Worm (Caenorhabditis elegans) whole organism, L3 larva: ENCODE measurements around the gene K03H1.9.

ENCODE experiments used
- ama-1 ChIP-seq: fragments of 150-350 bp; optimal IDR thresholded peaks from 2 replicates; lab custom pipeline; 2018
- daf-12 ChIP-seq: fragments of 150-350 bp; optimal IDR thresholded peaks from 2 replicates; lab custom pipeline; 2014; ENCODE audit warnings: missing biosample characterization, missing genetic modification reagents, missing genetic modification characterization
- elt-2 ChIP-seq: sonication (generic microtip); optimal IDR thresholded peaks from 2 replicates; lab custom pipeline; 2016; ENCODE audit warnings: missing genetic modification reagents, mild to moderate bottlenecking, missing genetic modification characterization, missing compliant biosample characterization
- fkh-10 ChIP-seq: sonication (generic microtip); optimal IDR thresholded peaks from 2 replicates; lab custom pipeline; 2017; ENCODE audit warnings: missing biosample characterization, missing genetic modification reagents, missing genetic modification characterization
- fkh-2 ChIP-seq: fragments of 150-350 bp; optimal IDR thresholded peaks from 2 replicates; lab custom pipeline; 2014; ENCODE audit warnings: missing biosample characterization, missing genetic modification reagents, missing genetic modification characterization
- lin-15B ChIP-seq: fragments of 150-350 bp; optimal IDR thresholded peaks from 2 replicates; lab custom pipeline; 2014; ENCODE audit warnings: missing biosample characterization, missing genetic modification characterization
- lin-39 ChIP-seq: fragments of 150-350 bp; optimal IDR thresholded peaks from 2 replicates; lab custom pipeline; 2018; ENCODE audit warnings: missing biosample characterization, missing genetic modification reagents, missing genetic modification characterization
- mdl-1 ChIP-seq: fragments of 150-350 bp; optimal IDR thresholded peaks from 2 replicates; lab custom pipeline; 2014; ENCODE audit warnings: missing biosample characterization, missing genetic modification characterization
- nhr-237 ChIP-seq: fragments of 150-350 bp; optimal IDR thresholded peaks from 2 replicates; lab custom pipeline; 2014; ENCODE audit warnings: missing biosample characterization, missing genetic modification characterization
- nhr-25 ChIP-seq: sonication (generic microtip); optimal IDR thresholded peaks from 2 replicates; lab custom pipeline; 2017; ENCODE audit warnings: missing biosample characterization, missing genetic modification characterization
- unc-62 ChIP-seq: fragments of 150-350 bp; sonication (generic microtip); optimal IDR thresholded peaks from 4 replicates; lab custom pipeline; 2014; ENCODE audit warnings: missing biosample characterization, missing genetic modification reagents, missing genetic modification characterization
- ztf-11 ChIP-seq: fragments of 150-350 bp; optimal IDR thresholded peaks from 2 replicates; lab custom pipeline; 2014; ENCODE audit warnings: missing biosample characterization, missing genetic modification characterization
- ztf-4 ChIP-seq: fragments of 150-350 bp; optimal IDR thresholded peaks from 2 replicates; lab custom pipeline; 2014; ENCODE audit warnings: missing biosample characterization, missing genetic modification characterization

- TF ChIP-seq lin-39 (tag; lab: Kevin White, UChicago) (no peak), unc-62 (no peak), mdl-1 (tag; lab: Kevin White, UChicago) (no peak), fkh-2 (no peak), elt-2 (tag; lab: Kevin White, UChicago) (no peak), lin-15B (no peak), daf-12 (tag; lab: Kevin White, UChicago) (no peak), fkh-10 (no peak), nhr-25 (tag; lab: Kevin White, UChicago) (no peak), nhr-237 (tag; lab: Kevin White, UChicago) (no peak), ztf-4 (tag; lab: Kevin White, UChicago) (no peak), ama-1 (no peak), ztf-11 (tag; lab: Kevin White, UChicago) (no peak)
Observed at ce11 chrIII:9941020-9941674, at the start of gene K03H1.9, which contains the start of gene K03H1.12.
